Worm (Caenorhabditis elegans) whole organism, L4 larva: ENCODE data around the gene T14G8.4.

ENCODE experiments used
- F10B5.3 ChIP-seq: sonication (generic microtip); optimal IDR thresholded peaks from 2 replicates; lab custom pipeline; 2016; ENCODE audit warnings: mild to moderate bottlenecking, missing genetic modification characterization, missing compliant biosample characterization
- F37D6.2 ChIP-seq: sonication (generic microtip); optimal IDR thresholded peaks from 2 replicates; lab custom pipeline; 2016; ENCODE audit warnings: mild to moderate bottlenecking, missing genetic modification characterization, missing compliant biosample characterization
- F49E8.2 ChIP-seq: sonication (generic microtip); optimal IDR thresholded peaks from 2 replicates; lab custom pipeline; 2016; ENCODE audit warnings: missing compliant biosample characterization, mild to moderate bottlenecking, missing genetic modification characterization, borderline replicate concordance
- T20F7.1 ChIP-seq: fragments of 200-800 bp; sonication (Bioruptor generic); optimal IDR thresholded peaks from 2 replicates; lab custom pipeline; 2018; ENCODE audit warnings: mild to moderate bottlenecking, missing genetic modification characterization, missing compliant biosample characterization
- Y75B8A.6 ChIP-seq: fragments of 200-800 bp; sonication (Bioruptor generic); IDR thresholded peaks from 2 replicates; pipeline ENCODE4 v1.3.6; 2022; ENCODE audit warnings: missing genetic modification reagents, missing genetic modification characterization, missing compliant biosample characterization
- ZK337.2 ChIP-seq: fragments of 200-800 bp; sonication (Bioruptor generic); IDR thresholded peaks from 2 replicates; pipeline ENCODE4 v1.3.6; 2022; ENCODE audit warnings: missing genetic modification reagents, missing genetic modification characterization, missing compliant biosample characterization
- aha-1 ChIP-seq: fragments of 150-350 bp; peaks from one replicate; lab custom pipeline; 2014; ENCODE audit warnings: missing biosample characterization, missing genetic modification characterization
- attf-4 ChIP-seq: sonication (generic microtip); optimal IDR thresholded peaks from 3 replicates; lab custom pipeline; 2017; ENCODE audit warnings: missing biosample characterization, missing genetic modification characterization
- ceh-20 ChIP-seq: fragments of 200-800 bp; sonication (Bioruptor generic); IDR thresholded peaks from 2 replicates; pipeline ENCODE4 v1.3.6; 2022; ENCODE audit warnings: missing genetic modification reagents, missing genetic modification characterization, missing compliant biosample characterization
- ceh-82 ChIP-seq: sonication (generic microtip); optimal IDR thresholded peaks from 2 replicates; lab custom pipeline; 2017; ENCODE audit warnings: missing biosample characterization, missing genetic modification characterization
- ctbp-1 ChIP-seq: fragments of 200-800 bp; sonication (Bioruptor generic); IDR thresholded peaks from 2 replicates; pipeline ENCODE4 v1.3.6; 2022; ENCODE audit warnings: missing genetic modification reagents, missing genetic modification characterization, missing compliant biosample characterization
- daf-16 ChIP-seq, 3 experiments: sonication (generic microtip); optimal IDR thresholded peaks; 2 replicates each; lab custom pipeline; 2016 to 2017; ENCODE audit warnings: missing genetic modification characterization in 3 of 3, missing genetic modification reagents in 3 of 3, mild to moderate bottlenecking in 2 of 3, missing compliant biosample characterization in 2 of 3, missing biosample characterization in 1 of 3, moderate library complexity in 1 of 3
- daf-19 ChIP-seq: fragments of 200-800 bp; sonication (Bioruptor generic); conservative IDR thresholded peaks from 2 replicates; pipeline ENCODE4 v1.3.6; 2022; ENCODE audit warnings: missing genetic modification characterization, missing compliant biosample characterization
- dmd-6 ChIP-seq: fragments of 200-800 bp; sonication (Bioruptor generic); IDR thresholded peaks from 2 replicates; pipeline ENCODE4 v1.3.6; 2022; ENCODE audit warnings: missing genetic modification reagents, missing genetic modification characterization, missing compliant biosample characterization
- dmd-9 ChIP-seq: fragments of 200-800 bp; sonication (Bioruptor generic); IDR thresholded peaks from 2 replicates; pipeline ENCODE4 v1.3.6; 2022; ENCODE audit warnings: missing genetic modification reagents, missing genetic modification characterization, missing compliant biosample characterization
- duxl-1 ChIP-seq: sonication (generic microtip); optimal IDR thresholded peaks from 2 replicates; lab custom pipeline; 2016; ENCODE audit warnings: mild to moderate bottlenecking, missing genetic modification characterization, moderate library complexity, missing compliant biosample characterization; ENCODE audit not compliant: poor library complexity
- dve-1 ChIP-seq: sonication (generic microtip); optimal IDR thresholded peaks from 2 replicates; lab custom pipeline; 2017; ENCODE audit warnings: antibody characterized with exemption, mild to moderate bottlenecking, missing genetic modification characterization, missing compliant biosample characterization; ENCODE audit not compliant: insufficient read depth
- egl-43 ChIP-seq: fragments of 200-800 bp; sonication (Bioruptor generic); IDR thresholded peaks from 2 replicates; pipeline ENCODE4 v1.3.6; 2022; ENCODE audit warnings: missing genetic modification reagents, missing genetic modification characterization, missing compliant biosample characterization
- hif-1 ChIP-seq, 2 experiments: sonication (generic microtip); optimal IDR thresholded peaks; 2 replicates each; lab custom pipeline; 2016 to 2017; ENCODE audit warnings: missing compliant biosample characterization in 2 of 2, missing genetic modification characterization in 2 of 2, missing genetic modification reagents in 2 of 2, missing genotype in 2 of 2, mild to moderate bottlenecking in 1 of 2
- hlh-11 ChIP-seq: fragments of 200-800 bp; sonication (Bioruptor generic); optimal IDR thresholded peaks from 2 replicates; lab custom pipeline; 2018; ENCODE audit warnings: mild to moderate bottlenecking, missing genetic modification characterization, missing compliant biosample characterization
- hmg-1.1 ChIP-seq: fragments of 200-800 bp; sonication (Bioruptor generic); IDR thresholded peaks from 2 replicates; pipeline ENCODE4 v1.3.6; 2022; ENCODE audit warnings: missing genetic modification reagents, missing genetic modification characterization, missing compliant biosample characterization
- lin-38 ChIP-seq: fragments of 200-800 bp; sonication (Bioruptor generic); IDR thresholded peaks from 2 replicates; pipeline ENCODE4 v1.3.6; 2022; ENCODE audit warnings: missing genetic modification reagents, missing genetic modification characterization, missing compliant biosample characterization
- lir-3 ChIP-seq: sonication (generic microtip); optimal IDR thresholded peaks from 2 replicates; lab custom pipeline; 2016; ENCODE audit warnings: mild to moderate bottlenecking, missing genetic modification characterization, missing compliant biosample characterization
- lsy-2 ChIP-seq, 2 experiments: fragments of 150-350 bp in 1 of 2; sonication (generic microtip) in 1 of 2; optimal IDR thresholded peaks; 2 replicates each; lab custom pipeline; 2014 to 2017; ENCODE audit warnings: missing biosample characterization in 2 of 2, missing genetic modification characterization in 2 of 2
- madf-5 ChIP-seq, 2 experiments: fragments of 200-800 bp; sonication (Bioruptor generic); IDR thresholded peaks; 2 replicates each; pipeline ENCODE4 v1.3.6; 2022; ENCODE audit warnings: missing compliant biosample characterization in 2 of 2, missing genetic modification characterization in 2 of 2
- mxl-2 ChIP-seq: fragments of 200-800 bp; sonication (Bioruptor generic); conservative IDR thresholded peaks from 2 replicates; pipeline ENCODE4 v1.3.6; 2022; ENCODE audit warnings: missing genetic modification reagents, missing genetic modification characterization, missing compliant biosample characterization
- mxl-3 ChIP-seq: fragments of 200-800 bp; sonication (Bioruptor generic); optimal IDR thresholded peaks from 2 replicates; lab custom pipeline; 2018; ENCODE audit warnings: mild to moderate bottlenecking, missing genetic modification characterization, missing compliant biosample characterization
- nhr-11 ChIP-seq: fragments of 150-350 bp; optimal IDR thresholded peaks from 2 replicates; lab custom pipeline; 2014; ENCODE audit warnings: missing biosample characterization, missing genetic modification characterization
- nhr-28 ChIP-seq: fragments of 150-350 bp; optimal IDR thresholded peaks from 2 replicates; lab custom pipeline; 2014; ENCODE audit warnings: missing biosample characterization, missing genetic modification characterization
- nhr-6 ChIP-seq: fragments of 150-350 bp; optimal IDR thresholded peaks from 2 replicates; lab custom pipeline; 2014; ENCODE audit warnings: missing biosample characterization, missing genetic modification characterization
- nhr-76 ChIP-seq: fragments of 150-350 bp; optimal IDR thresholded peaks from 2 replicates; lab custom pipeline; 2014; ENCODE audit warnings: missing biosample characterization, missing genetic modification characterization
- pqm-1 ChIP-seq: sonication (generic microtip); optimal IDR thresholded peaks from 2 replicates; lab custom pipeline; 2017; ENCODE audit warnings: missing biosample characterization, missing genetic modification characterization
- saeg-2 ChIP-seq: fragments of 200-800 bp; sonication (Bioruptor generic); IDR thresholded peaks from 2 replicates; pipeline ENCODE4 v1.3.6; 2022; ENCODE audit warnings: missing genetic modification reagents, missing genetic modification characterization, missing compliant biosample characterization
- set-16 ChIP-seq: fragments of 200-800 bp; sonication (Bioruptor generic); IDR thresholded peaks from 2 replicates; pipeline ENCODE4 v1.3.6; 2022; ENCODE audit warnings: missing genetic modification reagents, missing genetic modification characterization, missing compliant biosample characterization
- skn-1 ChIP-seq: fragments of 150-350 bp; optimal IDR thresholded peaks from 2 replicates; lab custom pipeline; 2014; ENCODE audit warnings: missing biosample characterization, missing genetic modification characterization
- snpc-4 ChIP-seq: fragments of 150-350 bp; optimal IDR thresholded peaks from 2 replicates; lab custom pipeline; 2014; ENCODE audit warnings: missing biosample characterization, missing genetic modification characterization
- spr-1 ChIP-seq: sonication (generic microtip); optimal IDR thresholded peaks from 2 replicates; lab custom pipeline; 2016; ENCODE audit warnings: mild to moderate bottlenecking, missing genetic modification characterization, missing compliant biosample characterization
- spr-3 ChIP-seq: fragments of 200-800 bp; sonication (Bioruptor generic); optimal IDR thresholded peaks from 2 replicates; lab custom pipeline; 2018; ENCODE audit warnings: mild to moderate bottlenecking, missing genetic modification characterization, missing compliant biosample characterization
- tag-97 ChIP-seq: fragments of 200-800 bp; sonication (Bioruptor generic); IDR thresholded peaks from 2 replicates; pipeline ENCODE4 v1.3.6; 2022; ENCODE audit warnings: missing genetic modification characterization, missing compliant biosample characterization
- tra-1 ChIP-seq: fragments of 200-800 bp; sonication (Bioruptor generic); IDR thresholded peaks from 2 replicates; pipeline ENCODE4 v1.3.6; 2022; ENCODE audit warnings: missing genetic modification reagents, missing genetic modification characterization, missing compliant biosample characterization
- unc-62 ChIP-seq, 3 experiments: fragments of 150-350 bp in 1 of 3; sonication (generic microtip); optimal IDR thresholded peaks in 2 of 3; peaks in 1 of 3; 1 replicate in 1 of 3; 2 replicates in 2 of 3; lab custom pipeline; 2014 to 2017; ENCODE audit warnings: missing biosample characterization in 3 of 3, missing genetic modification characterization in 3 of 3, missing genetic modification reagents in 3 of 3, missing genotype in 1 of 3
- vab-7 ChIP-seq: fragments of 200-800 bp; sonication (Bioruptor generic); IDR thresholded peaks from 2 replicates; pipeline ENCODE4 v1.3.6; 2022; ENCODE audit warnings: missing genetic modification reagents, missing genetic modification characterization, missing compliant biosample characterization
- zag-1 ChIP-seq: fragments of 150-350 bp; optimal IDR thresholded peaks from 2 replicates; lab custom pipeline; 2014; ENCODE audit warnings: missing biosample characterization, missing genetic modification characterization
- zfp-3 ChIP-seq: fragments of 200-800 bp; sonication (Bioruptor generic); conservative IDR thresholded peaks from 2 replicates; pipeline ENCODE4 v1.3.6; 2022; ENCODE audit warnings: missing genetic modification reagents, missing genetic modification characterization, missing compliant biosample characterization
- ztf-7 ChIP-seq: fragments of 150-350 bp; optimal IDR thresholded peaks from 2 replicates; lab custom pipeline; 2014; ENCODE audit warnings: missing biosample characterization, missing genetic modification characterization

Gene T14G8.4

DNA sequence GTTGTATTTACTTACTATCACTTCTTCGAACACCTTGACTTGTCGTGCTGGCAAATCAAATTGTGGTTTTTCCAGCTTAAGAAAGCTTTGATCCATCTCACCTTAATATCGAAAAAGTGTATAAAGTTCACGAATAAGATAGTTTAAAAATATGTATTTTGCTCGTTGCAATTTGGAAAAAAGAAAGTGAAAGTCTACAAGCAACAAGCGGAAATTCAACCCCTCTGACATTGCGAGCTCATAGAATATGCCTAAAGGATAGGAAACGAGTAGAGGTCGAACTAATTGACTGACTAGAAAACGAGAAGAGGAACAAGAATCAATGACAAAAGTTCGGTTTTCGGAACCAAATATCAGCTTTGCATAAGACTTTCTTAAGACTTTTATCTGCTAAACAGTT lies at the start of gene T14G8.4:
T14G8.4 (minus strand) TSS at position 101 of the 400 bp plus-strand sequence.
- peak in 1 of 2 experiments; percentile 66 for TF ChIP-seq unc-62 (GFP tag; optimal IDR thresholded peaks at IDR 0.05 in 1 of 2; lab: Kevin White, UChicago)
- no peak for TF ChIP-seq unc-62 (tag; optimal IDR thresholded peaks at IDR 0.05; lab: Kevin White, UChicago)
- no peak for TF ChIP-seq skn-1 (tag; lab: Kevin White, UChicago)
- TF ChIP-seq, all 104 proteins: peak for 1

DNA sequence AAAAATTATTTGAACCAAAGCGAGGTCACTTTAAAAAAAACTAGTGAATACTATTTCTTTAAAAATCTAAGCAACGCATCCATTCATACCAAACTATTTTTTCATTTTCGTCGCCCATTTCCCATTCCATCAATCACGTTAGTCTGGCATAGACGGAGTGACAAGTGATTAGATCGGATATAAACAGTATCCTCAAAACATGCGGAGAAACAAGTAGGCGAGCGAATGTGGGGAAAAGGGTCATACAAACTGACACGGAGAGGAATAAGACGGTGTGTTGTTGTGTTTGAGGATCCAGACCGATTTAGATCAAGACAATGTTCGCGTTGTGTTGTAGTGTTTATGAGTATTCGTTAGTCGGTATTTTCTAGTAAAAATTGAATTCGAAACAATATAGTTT lies 48.7 kb upstream of the T14G8.4 start:
- TF ChIP-seq F10B5.3 (tag; lab: Kevin White, UChicago) (no peak), hlh-11 (tag; lab: Kevin White, UChicago) (no peak), lsy-2 (tag; optimal IDR thresholded peaks at IDR 0.05; lab: Kevin White, UChicago) (peak in 1 of 2 experiments; percentile 13), madf-5 (GFP tag; IDR thresholded peaks at IDR 0.05; lab: Robert Waterston, UW) (no peak), mxl-3 (GFP tag; lab: Kevin White, UChicago) (no peak), daf-16 (GFP tag; optimal IDR thresholded peaks at IDR 0.05; lab: Kevin White, UChicago) (no peak), daf-16 (tag; optimal IDR thresholded peaks at IDR 0.05; lab: Kevin White, UChicago) (peak; percentile 14), zfp-3 (GFP tag; lab: Robert Waterston, UW) (no peak), vab-7 (GFP tag; lab: Robert Waterston, UW) (no peak), unc-62 (GFP tag; optimal IDR thresholded peaks at IDR 0.05 in 1 of 2; lab: Kevin White, UChicago) (peak in 1 of 2 experiments; percentile 78), unc-62 (tag; optimal IDR thresholded peaks at IDR 0.05; lab: Kevin White, UChicago) (no peak), egl-43 (GFP tag; lab: Robert Waterston, UW) (no peak), dmd-9 (no peak), ceh-82 (no peak), ZK337.2 (GFP tag; lab: Robert Waterston, UW) (no peak), aha-1 (no peak), nhr-28 (no peak), ztf-7 (tag; lab: Kevin White, UChicago) (no peak)

DNA sequence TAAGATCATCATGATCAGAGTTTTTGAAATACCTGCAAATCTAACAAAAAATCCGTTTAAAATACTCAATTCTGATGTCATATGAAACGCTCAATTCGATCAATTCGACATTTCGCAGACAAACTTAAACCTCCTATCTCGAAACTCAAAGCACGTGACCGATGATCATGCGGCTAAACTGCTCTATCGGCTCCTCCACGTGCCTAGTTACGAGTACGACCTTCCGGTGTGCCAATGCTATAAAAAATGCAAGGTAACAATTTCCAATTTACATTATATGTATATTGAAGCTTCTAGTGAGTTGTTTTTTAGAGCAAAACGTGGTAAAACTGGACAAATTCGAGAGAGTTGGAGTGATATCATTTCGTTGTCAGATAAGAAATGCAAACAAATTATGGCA lies 47.5 kb upstream of the T14G8.4 start:
- TF ChIP-seq unc-62 (GFP tag; optimal IDR thresholded peaks at IDR 0.05 in 1 of 2; lab: Kevin White, UChicago) (peak in 1 of 2 experiments; percentile 61), unc-62 (tag; optimal IDR thresholded peaks at IDR 0.05; lab: Kevin White, UChicago) (no peak), dve-1 (tag; lab: Kevin White, UChicago) (peak; percentile 78), ctbp-1 (GFP tag; lab: Robert Waterston, UW) (no peak), Y75B8A.6 (GFP tag; lab: Robert Waterston, UW) (no peak), ceh-20 (GFP tag; lab: Robert Waterston, UW) (no peak), F49E8.2 (tag; lab: Kevin White, UChicago) (no peak), tag-97 (GFP tag; lab: Robert Waterston, UW) (no peak), spr-3 (GFP tag; lab: Kevin White, UChicago) (no peak), nhr-6 (no peak), T20F7.1 (no peak), skn-1 (tag; lab: Kevin White, UChicago) (no peak), saeg-2 (GFP tag; lab: Robert Waterston, UW) (no peak), lir-3 (no peak), dmd-6 (GFP tag; lab: Robert Waterston, UW) (peak; percentile 88), nhr-11 (tag; lab: Kevin White, UChicago) (peak; percentile 16), spr-1 (no peak), pqm-1 (tag; lab: Kevin White, UChicago) (peak; percentile 13), mxl-2 (GFP tag; lab: Robert Waterston, UW) (no peak), daf-19 (GFP tag; lab: Robert Waterston, UW) (no peak), madf-5 (GFP tag; IDR thresholded peaks at IDR 0.05; lab: Robert Waterston, UW) (no peak), snpc-4 (tag; lab: Kevin White, UChicago) (no peak), mxl-3 (GFP tag; lab: Kevin White, UChicago) (peak; percentile 35), lin-38 (GFP tag; lab: Robert Waterston, UW) (no peak), zag-1 (tag; lab: Kevin White, UChicago) (no peak), F37D6.2 (tag; lab: Kevin White, UChicago) (no peak), tra-1 (peak; percentile 9; the same call in 1 of the 2 replicates), hlh-11 (tag; lab: Kevin White, UChicago) (peak; percentile 78), ceh-82 (no peak), hmg-1.1 (GFP tag; lab: Robert Waterston, UW) (no peak), duxl-1 (tag; lab: Kevin White, UChicago) (no peak), attf-4 (tag; lab: Kevin White, UChicago) (no peak), nhr-28 (peak; percentile 44), aha-1 (no peak), hif-1 (tag; optimal IDR thresholded peaks at IDR 0.05; lab: Kevin White, UChicago) (no peak), set-16 (GFP tag; lab: Robert Waterston, UW) (no peak), nhr-76 (tag; lab: Kevin White, UChicago) (no peak)
